Worm (Caenorhabditis elegans) whole organism, L4 larva: ENCODE measurements around the gene R02D3.8.

ENCODE experiments used
- F44E2.7 ChIP-seq: fragments of 200-800 bp; sonication (Bioruptor generic); IDR thresholded peaks from 2 replicates; pipeline ENCODE4 v2.1.2; 2022; ENCODE audit warnings: missing genetic modification characterization, missing compliant biosample characterization
- R02D3.7 ChIP-seq: fragments of 150-350 bp; sonication (generic microtip); optimal IDR thresholded peaks from 3 replicates; lab custom pipeline; 2014; ENCODE audit warnings: missing biosample characterization, missing genetic modification characterization
- Y75B8A.6 ChIP-seq: fragments of 200-800 bp; sonication (Bioruptor generic); IDR thresholded peaks from 2 replicates; pipeline ENCODE4 v1.3.6; 2022; ENCODE audit warnings: missing genetic modification reagents, missing genetic modification characterization, missing compliant biosample characterization
- aly-2 ChIP-seq: sonication (generic microtip); optimal IDR thresholded peaks from 2 replicates; lab custom pipeline; 2018; ENCODE audit warnings: missing biosample characterization, missing genetic modification characterization
- ama-1 ChIP-seq: fragments of 150-350 bp; optimal IDR thresholded peaks from 2 replicates; lab custom pipeline; 2014; ENCODE audit warnings: inconsistent platforms, mixed read lengths
- ceh-44 ChIP-seq: fragments of 200-800 bp; sonication (Bioruptor generic); IDR thresholded peaks from 2 replicates; pipeline ENCODE4 v1.3.6; 2022; ENCODE audit warnings: missing genetic modification reagents, missing genetic modification characterization, missing compliant biosample characterization
- ceh-82 ChIP-seq: sonication (generic microtip); optimal IDR thresholded peaks from 2 replicates; lab custom pipeline; 2017; ENCODE audit warnings: missing biosample characterization, missing genetic modification characterization
- cey-2 ChIP-seq: sonication (generic microtip); optimal IDR thresholded peaks from 3 replicates; lab custom pipeline; 2017; ENCODE audit warnings: missing genetic modification characterization, mild to moderate bottlenecking, missing compliant biosample characterization, antibody characterized with exemption, borderline replicate concordance; ENCODE audit not compliant: insufficient read depth
- daf-16 ChIP-seq, 3 experiments: sonication (generic microtip); optimal IDR thresholded peaks; 2 replicates each; lab custom pipeline; 2016 to 2017; ENCODE audit warnings: missing genetic modification characterization in 3 of 3, missing genetic modification reagents in 3 of 3, mild to moderate bottlenecking in 2 of 3, missing compliant biosample characterization in 2 of 3, missing biosample characterization in 1 of 3, moderate library complexity in 1 of 3
- daf-8 ChIP-seq: fragments of 200-800 bp; sonication (Bioruptor generic); IDR thresholded peaks from 2 replicates; pipeline ENCODE4 v1.3.6; 2022; ENCODE audit warnings: missing genetic modification characterization, missing compliant biosample characterization
- dmd-6 ChIP-seq: fragments of 200-800 bp; sonication (Bioruptor generic); IDR thresholded peaks from 2 replicates; pipeline ENCODE4 v1.3.6; 2022; ENCODE audit warnings: missing genetic modification reagents, missing genetic modification characterization, missing compliant biosample characterization
- duxl-1 ChIP-seq: sonication (generic microtip); optimal IDR thresholded peaks from 2 replicates; lab custom pipeline; 2016; ENCODE audit warnings: mild to moderate bottlenecking, missing genetic modification characterization, moderate library complexity, missing compliant biosample characterization; ENCODE audit not compliant: poor library complexity
- dve-1 ChIP-seq: sonication (generic microtip); optimal IDR thresholded peaks from 2 replicates; lab custom pipeline; 2017; ENCODE audit warnings: antibody characterized with exemption, mild to moderate bottlenecking, missing genetic modification characterization, missing compliant biosample characterization; ENCODE audit not compliant: insufficient read depth
- egl-27 ChIP-seq: sonication (generic microtip); optimal IDR thresholded peaks from 3 replicates; lab custom pipeline; 2017; ENCODE audit warnings: missing biosample characterization, missing genetic modification reagents, missing genetic modification characterization
- egl-43 ChIP-seq: fragments of 200-800 bp; sonication (Bioruptor generic); IDR thresholded peaks from 2 replicates; pipeline ENCODE4 v1.3.6; 2022; ENCODE audit warnings: missing genetic modification reagents, missing genetic modification characterization, missing compliant biosample characterization
- hlh-11 ChIP-seq: fragments of 200-800 bp; sonication (Bioruptor generic); optimal IDR thresholded peaks from 2 replicates; lab custom pipeline; 2018; ENCODE audit warnings: mild to moderate bottlenecking, missing genetic modification characterization, missing compliant biosample characterization
- hlh-30 ChIP-seq: sonication (generic microtip); optimal IDR thresholded peaks from 2 replicates; lab custom pipeline; 2017; ENCODE audit warnings: antibody characterized with exemption, mild to moderate bottlenecking, missing genetic modification characterization, missing compliant biosample characterization; ENCODE audit not compliant: insufficient read depth
- lim-7 ChIP-seq: fragments of 200-800 bp; sonication (Bioruptor generic); IDR thresholded peaks from 2 replicates; pipeline ENCODE4 v1.3.6; 2022; ENCODE audit warnings: missing genetic modification characterization, missing compliant biosample characterization
- lin-15B ChIP-seq: fragments of 150-350 bp; sonication (generic microtip); optimal IDR thresholded peaks from 3 replicates; lab custom pipeline; 2014; ENCODE audit warnings: missing biosample characterization, missing genetic modification characterization
- lsy-2 ChIP-seq, 2 experiments: fragments of 150-350 bp in 1 of 2; sonication (generic microtip) in 1 of 2; optimal IDR thresholded peaks; 2 replicates each; lab custom pipeline; 2014 to 2017; ENCODE audit warnings: missing biosample characterization in 2 of 2, missing genetic modification characterization in 2 of 2
- madf-9 ChIP-seq: fragments of 200-800 bp; sonication (Bioruptor generic); conservative IDR thresholded peaks from 2 replicates; pipeline ENCODE4 v1.3.6; 2022; ENCODE audit warnings: missing genetic modification reagents, missing genetic modification characterization, missing compliant biosample characterization
- mdl-1 ChIP-seq, 2 experiments: fragments of 150-350 bp in 1 of 2; sonication (generic microtip) in 1 of 2; optimal IDR thresholded peaks; 2 replicates each; lab custom pipeline; 2014 to 2017; ENCODE audit warnings: missing biosample characterization in 2 of 2, missing genetic modification characterization in 2 of 2
- mdt-29 ChIP-seq: fragments of 200-800 bp; sonication (Bioruptor generic); IDR thresholded peaks from 2 replicates; pipeline ENCODE4 v1.3.6; 2022; ENCODE audit warnings: missing genetic modification reagents, missing genetic modification characterization, missing compliant biosample characterization
- mep-1 ChIP-seq: fragments of 150-350 bp; sonication (generic microtip); optimal IDR thresholded peaks from 3 replicates; lab custom pipeline; 2014; ENCODE audit warnings: missing biosample characterization, missing genetic modification characterization
- mxl-2 ChIP-seq: fragments of 200-800 bp; sonication (Bioruptor generic); conservative IDR thresholded peaks from 2 replicates; pipeline ENCODE4 v1.3.6; 2022; ENCODE audit warnings: missing genetic modification reagents, missing genetic modification characterization, missing compliant biosample characterization
- nhr-102 ChIP-seq: sonication (generic microtip); optimal IDR thresholded peaks from 2 replicates; lab custom pipeline; 2016; ENCODE audit warnings: mild to moderate bottlenecking, missing genetic modification characterization, moderate library complexity, missing compliant biosample characterization
- nhr-25 ChIP-seq: sonication (generic microtip); optimal IDR thresholded peaks from 2 replicates; lab custom pipeline; 2017; ENCODE audit warnings: missing genetic modification characterization, mild to moderate bottlenecking, missing compliant biosample characterization, antibody characterized with exemption, moderate library complexity, borderline replicate concordance; ENCODE audit not compliant: insufficient read depth
- nhr-28 ChIP-seq: fragments of 150-350 bp; optimal IDR thresholded peaks from 2 replicates; lab custom pipeline; 2014; ENCODE audit warnings: missing biosample characterization, missing genetic modification characterization
- nhr-41 ChIP-seq: fragments of 200-800 bp; sonication (Bioruptor generic); IDR thresholded peaks from 2 replicates; pipeline ENCODE4 v1.3.6; 2022; ENCODE audit warnings: missing genetic modification reagents, missing genetic modification characterization, missing compliant biosample characterization
- nhr-48 ChIP-seq: sonication (generic microtip); optimal IDR thresholded peaks from 2 replicates; lab custom pipeline; 2016; ENCODE audit warnings: mild to moderate bottlenecking, missing genetic modification characterization, missing compliant biosample characterization
- nhr-77 ChIP-seq: fragments of 150-350 bp; optimal IDR thresholded peaks from 2 replicates; lab custom pipeline; 2014; ENCODE audit warnings: missing biosample characterization, missing genetic modification characterization
- pha-4 ChIP-seq, 2 experiments: fragments of 150-350 bp in 1 of 2; fragments of 200-800 bp in 1 of 2; sonication (Bioruptor generic) in 1 of 2; IDR thresholded peaks in 1 of 2; optimal IDR thresholded peaks in 1 of 2; 2 replicates each; pipeline versions ENCODE4 v1.3.6 to Lab custom; 2014 to 2022; ENCODE audit warnings: missing genetic modification characterization in 2 of 2, missing genetic modification reagents in 2 of 2, missing biosample characterization in 1 of 2, missing compliant biosample characterization in 1 of 2
- php-3 ChIP-seq: fragments of 200-800 bp; sonication (Bioruptor generic); IDR thresholded peaks from 2 replicates; pipeline ENCODE4 v1.3.6; 2022; ENCODE audit warnings: missing genetic modification reagents, missing genetic modification characterization, missing compliant biosample characterization
- pqm-1 ChIP-seq: sonication (generic microtip); optimal IDR thresholded peaks from 2 replicates; lab custom pipeline; 2017; ENCODE audit warnings: missing biosample characterization, missing genetic modification characterization
- rbr-2 ChIP-seq: sonication (generic microtip); optimal IDR thresholded peaks from 2 replicates; lab custom pipeline; 2016; ENCODE audit warnings: missing genotype, missing genetic modification characterization, missing compliant biosample characterization
- skn-1 ChIP-seq: fragments of 150-350 bp; optimal IDR thresholded peaks from 2 replicates; lab custom pipeline; 2014; ENCODE audit warnings: missing biosample characterization, missing genetic modification characterization
- tra-1 ChIP-seq: fragments of 200-800 bp; sonication (Bioruptor generic); IDR thresholded peaks from 2 replicates; pipeline ENCODE4 v1.3.6; 2022; ENCODE audit warnings: missing genetic modification reagents, missing genetic modification characterization, missing compliant biosample characterization
- unc-130 ChIP-seq: sonication (generic microtip); optimal IDR thresholded peaks from 2 replicates; lab custom pipeline; 2016; ENCODE audit warnings: missing genetic modification reagents, missing genetic modification characterization, missing compliant biosample characterization
- zip-11 ChIP-seq: fragments of 200-800 bp; sonication (Bioruptor generic); IDR thresholded peaks from 2 replicates; pipeline ENCODE4 v1.3.6; 2022; ENCODE audit warnings: missing genetic modification characterization, missing compliant biosample characterization
- ztf-11 ChIP-seq: fragments of 150-350 bp; optimal IDR thresholded peaks from 2 replicates; lab custom pipeline; 2014; ENCODE audit warnings: missing biosample characterization, missing genetic modification characterization
- ztf-7 ChIP-seq: fragments of 150-350 bp; optimal IDR thresholded peaks from 2 replicates; lab custom pipeline; 2014; ENCODE audit warnings: missing biosample characterization, missing genetic modification characterization

Gene R02D3.8

ce11 chrIV:298204-298603 lies 41.2 kb upstream of the R02D3.8 start, which contains the start of gene pnp-1:
pnp-1 (minus strand) TSS chrIV:298304.
- TF ChIP-seq dve-1, result no peak

- TF ChIP-seq mxl-2 (GFP tag; lab: Robert Waterston, UW), result no peak
- peak; percentile 66 for TF ChIP-seq hlh-30 (tag; lab: Kevin White, UChicago)
- no peak for TF ChIP-seq zip-11 (GFP tag; lab: Robert Waterston, UW)
- no peak for TF ChIP-seq R02D3.7 (tag; lab: Kevin White, UChicago)
- no peak for TF ChIP-seq ztf-11
- no peak for TF ChIP-seq rbr-2 (tag; lab: Kevin White, UChicago)
- no peak for TF ChIP-seq Y75B8A.6
- no peak for TF ChIP-seq ceh-44 (GFP tag; lab: Robert Waterston, UW)
- TF ChIP-seq F44E2.7 (GFP tag; lab: Robert Waterston, UW), result no peak
- TF ChIP-seq daf-8 (GFP tag; lab: Robert Waterston, UW), result no peak
- peak; percentile 78; the same call in 1 of the 2 replicates for TF ChIP-seq php-3 (GFP tag; lab: Robert Waterston, UW)
- no peak for TF ChIP-seq nhr-41
- peak in 1 of 2 experiments; percentile 9 for TF ChIP-seq lsy-2 (tag; optimal IDR thresholded peaks at IDR 0.05; lab: Kevin White, UChicago)
- no peak for TF ChIP-seq egl-27
- no peak for TF ChIP-seq lim-7
- TF ChIP-seq nhr-25 (tag; lab: Kevin White, UChicago), result no peak
- TF ChIP-seq nhr-102 (tag; lab: Kevin White, UChicago), result peak; percentile 38
- peak; percentile 57 for TF ChIP-seq pqm-1 (tag; lab: Kevin White, UChicago)
- TF ChIP-seq unc-130, result no peak
- peak in 1 of 2 experiments; percentile 65 for TF ChIP-seq daf-16 (GFP tag; optimal IDR thresholded peaks at IDR 0.05; lab: Kevin White, UChicago)
- peak; percentile 99 for TF ChIP-seq daf-16 (tag; optimal IDR thresholded peaks at IDR 0.05; lab: Kevin White, UChicago)
- no peak for TF ChIP-seq lin-15B (tag; lab: Kevin White, UChicago)
- peak; percentile 20; the same call in 1 of the 2 replicates for TF ChIP-seq pha-4 (GFP tag; IDR thresholded peaks at IDR 0.05; lab: Robert Waterston, UW)
- no peak for TF ChIP-seq pha-4 (tag; optimal IDR thresholded peaks at IDR 0.05; lab: Kevin White, UChicago)
- TF ChIP-seq nhr-77 (tag; lab: Kevin White, UChicago), result peak; percentile 80
- peak; percentile 23 for TF ChIP-seq mep-1 (tag; lab: Kevin White, UChicago)
- no peak for TF ChIP-seq aly-2 (tag; lab: Kevin White, UChicago)
- no peak for TF ChIP-seq ceh-82 (tag; lab: Kevin White, UChicago)
- TF ChIP-seq duxl-1 (tag; lab: Kevin White, UChicago), result no peak
- TF ChIP-seq egl-43 (GFP tag; lab: Robert Waterston, UW), result no peak
- peak; percentile 66 for TF ChIP-seq nhr-48
- TF ChIP-seq cey-2, result peak; percentile 24
- TF ChIP-seq mdl-1 (tag; optimal IDR thresholded peaks at IDR 0.05; lab: Kevin White, UChicago), result peak in 1 of 2 experiments; percentile 43
- peak; percentile 32; the same call in 1 of the 2 replicates for TF ChIP-seq mdt-29
- no peak for TF ChIP-seq madf-9 (GFP tag; lab: Robert Waterston, UW)
- peak; percentile 92 for TF ChIP-seq dmd-6 (GFP tag; lab: Robert Waterston, UW)
- no peak for TF ChIP-seq skn-1 (tag; lab: Kevin White, UChicago)
- TF ChIP-seq ama-1 (lab: Kevin White, UChicago), result no peak
- TF ChIP-seq ztf-7 (tag; lab: Kevin White, UChicago), result no peak
- TF ChIP-seq tra-1, result peak; percentile 63; the same call in 1 of the 2 replicates
- TF ChIP-seq nhr-28 (tag; lab: Kevin White, UChicago), result peak; percentile 80
- TF ChIP-seq dve-1, result peak; percentile 90
- peak; percentile 83 for TF ChIP-seq hlh-11
Observed at ce11 chrIV:296849-297248, 39.8 kb upstream of the R02D3.8 start.
